Worm (Caenorhabditis elegans): ENCODE results near the gene glr-1.

DNA sequence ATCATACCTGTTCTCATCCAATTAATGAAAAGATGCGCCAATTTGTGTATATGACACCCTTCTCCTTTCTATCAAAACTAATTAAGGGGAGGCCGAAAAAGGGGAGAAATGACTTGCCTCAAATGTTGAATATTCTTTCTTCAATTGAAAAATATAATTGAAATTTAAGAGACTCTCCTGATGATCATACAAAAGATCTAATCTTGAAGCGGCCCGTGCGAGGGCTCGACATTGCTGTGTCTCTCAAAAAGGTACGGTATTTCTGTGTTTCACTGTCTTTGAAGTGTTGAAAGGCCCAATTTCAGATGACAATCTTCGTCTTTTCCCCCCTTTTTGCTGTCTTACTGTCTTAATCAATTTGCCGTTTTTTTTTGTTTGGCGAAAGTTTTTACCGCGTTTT is 32.6 kb upstream of the glr-1 start:
- TF ChIP-seq ekl-4 (GFP tag; IDR thresholded peaks at IDR 0.05) (no peak), hrde-1 (tag; optimal IDR thresholded peaks at IDR 0.05; ENCODE audit: borderline replicate concordance) (no peak), hsf-1 (GFP tag; IDR thresholded peaks at IDR 0.05) (no peak), egl-18 (GFP tag; IDR thresholded peaks at IDR 0.05) (no peak)

Data from whole organism, young adult.